Worm (Caenorhabditis elegans): ENCODE measurements around the gene Y38E10A.1.
"Not testable (repeated sequence)": the region's sequence is repeated elsewhere in the genome, so short reads cannot be mapped to it uniquely, and the experiment has no call there.

Gene Y38E10A.1

DNA sequence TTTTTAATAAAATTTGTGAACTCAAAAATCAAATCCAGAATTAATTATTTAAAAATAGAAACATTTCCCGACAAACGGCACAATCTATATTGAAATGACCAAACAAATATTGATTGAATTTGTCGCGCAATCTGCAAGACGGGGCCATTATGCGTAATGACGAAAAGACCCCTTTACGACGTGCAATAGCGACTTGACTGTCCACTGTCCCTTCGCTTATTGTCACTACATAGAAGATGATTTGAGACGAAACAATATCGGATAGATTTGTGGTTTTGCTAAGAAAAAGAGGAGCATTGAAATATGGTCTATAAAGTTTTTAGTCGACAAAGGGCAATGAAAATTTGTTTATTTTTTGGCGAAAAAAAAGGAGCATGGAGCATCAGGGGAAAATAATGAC lies 19.5 kb downstream of the Y38E10A.1 start:
- TF ChIP-seq flt-1 (GFP tag; IDR thresholded peaks at IDR 0.05) (no peak), cog-1 (tag; optimal IDR thresholded peaks at IDR 0.05) (no peak), klf-2 (GFP tag; conservative IDR thresholded peaks at IDR 0.05) (no peak), med-1 (GFP tag; optimal IDR thresholded peaks at IDR 0.05; ENCODE audit: insufficient read depth) (no peak), T22C8.4 (GFP tag; IDR thresholded peaks at IDR 0.05) (no peak), tab-1 (GFP tag; IDR thresholded peaks at IDR 0.05) (no peak), ztf-29 (GFP tag; IDR thresholded peaks at IDR 0.05) (no peak), ztf-23 (GFP tag; IDR thresholded peaks at IDR 0.05) (no peak), ref-1 (GFP tag; conservative IDR thresholded peaks at IDR 0.05) (no peak)

DNA sequence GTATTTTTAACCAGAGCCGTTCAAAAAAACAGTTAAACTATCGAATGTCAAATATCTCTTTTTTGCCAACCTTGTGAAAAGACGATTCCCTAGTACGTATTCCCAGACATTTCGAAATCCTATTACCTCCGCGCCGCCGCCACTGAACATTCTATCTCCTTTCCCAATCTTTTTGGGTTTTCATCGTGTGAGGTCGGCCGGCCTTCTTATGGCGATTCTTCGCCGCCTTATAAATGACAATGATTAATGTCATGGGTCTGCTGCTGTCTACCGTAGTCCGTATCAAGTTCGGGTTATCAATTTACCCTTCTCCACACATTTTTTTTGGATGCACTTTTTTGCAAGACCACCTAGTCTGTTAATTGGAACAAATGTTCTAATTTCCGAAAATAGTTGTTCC lies 20.8 kb downstream of the Y38E10A.1 start:
- TF ChIP-seq ref-1 (GFP tag; conservative IDR thresholded peaks at IDR 0.05) = no peak
- TF ChIP-seq flt-1 (GFP tag; IDR thresholded peaks at IDR 0.05) = no peak
- TF ChIP-seq tab-1 (GFP tag; IDR thresholded peaks at IDR 0.05) = no peak
- TF ChIP-seq ztf-29 (GFP tag; IDR thresholded peaks at IDR 0.05) = no peak
- TF ChIP-seq T22C8.4 (GFP tag; IDR thresholded peaks at IDR 0.05) = no peak
- TF ChIP-seq ztf-23 (GFP tag; IDR thresholded peaks at IDR 0.05) = no peak
- no peak for TF ChIP-seq cog-1 (tag; optimal IDR thresholded peaks at IDR 0.05)
- TF ChIP-seq med-1 (GFP tag; optimal IDR thresholded peaks at IDR 0.05; ENCODE audit: insufficient read depth) = no peak
- TF ChIP-seq klf-2 (GFP tag; conservative IDR thresholded peaks at IDR 0.05) = no peak

DNA sequence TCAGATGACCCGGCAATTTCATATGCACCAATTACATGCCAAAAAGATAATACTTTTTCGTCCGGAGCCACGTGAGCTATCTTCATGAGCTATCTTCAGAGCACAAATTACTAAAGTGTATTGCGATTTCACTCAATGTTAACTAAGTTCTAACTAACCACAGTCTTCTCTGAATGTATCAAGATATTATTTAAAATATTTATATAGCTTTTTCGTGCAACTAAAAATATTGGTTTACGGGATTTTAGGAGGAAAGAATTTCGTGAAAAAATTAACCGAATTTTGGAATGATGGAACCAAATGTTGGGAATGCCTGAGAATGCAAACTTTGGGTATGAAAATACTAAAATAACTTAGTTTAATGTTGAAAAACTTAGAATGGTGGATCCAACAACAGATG lies 22.9 kb downstream of the Y38E10A.1 start, which contains the start of gene F49C5.16:
Gene F49C5.16, plus strand, starts transcription at position 301 of the 400 bp plus-strand sequence.
- TF ChIP-seq tab-1 (GFP tag; IDR thresholded peaks at IDR 0.05) = no peak
- no peak for TF ChIP-seq ref-1 (GFP tag; conservative IDR thresholded peaks at IDR 0.05)
- TF ChIP-seq ztf-23 (GFP tag; IDR thresholded peaks at IDR 0.05) = no peak
- TF ChIP-seq ztf-29 (GFP tag; IDR thresholded peaks at IDR 0.05) = no peak
- no peak for TF ChIP-seq T22C8.4 (GFP tag; IDR thresholded peaks at IDR 0.05)
- TF ChIP-seq flt-1 (GFP tag; IDR thresholded peaks at IDR 0.05) = no peak
- no peak for TF ChIP-seq cog-1 (tag; optimal IDR thresholded peaks at IDR 0.05)

DNA sequence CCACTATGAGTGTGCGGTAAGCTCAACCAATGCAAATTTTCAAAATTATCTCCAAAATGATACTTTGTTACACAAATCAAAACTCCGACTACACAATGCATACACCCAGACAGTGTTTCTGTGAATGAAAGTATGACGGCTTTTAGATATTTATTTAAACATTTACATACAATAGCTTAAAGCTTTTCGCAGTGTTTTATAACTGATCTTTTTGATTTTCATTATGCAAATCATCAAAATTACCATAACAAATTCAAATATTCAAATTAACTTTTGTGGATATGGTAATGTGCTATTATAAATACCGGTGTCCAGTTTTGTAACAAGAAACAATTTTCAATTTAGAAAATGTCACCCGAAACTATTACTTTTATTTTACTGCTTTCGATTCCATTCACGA lies 24.0 kb downstream of the Y38E10A.1 start, which contains the start of the genes F49C5.5 and F49C5.10:
Gene F49C5.5, minus strand, starts transcription at position 101 of the 400 bp plus-strand sequence.
Gene F49C5.10, plus strand, starts transcription at position 344 of the 400 bp plus-strand sequence.
- TF ChIP-seq med-1 (GFP tag; optimal IDR thresholded peaks at IDR 0.05; ENCODE audit: insufficient read depth) (no peak), ref-1 (GFP tag; conservative IDR thresholded peaks at IDR 0.05) (no peak), flt-1 (GFP tag; IDR thresholded peaks at IDR 0.05) (no peak), cog-1 (tag; optimal IDR thresholded peaks at IDR 0.05) (no peak), ztf-23 (GFP tag; IDR thresholded peaks at IDR 0.05) (no peak), ztf-29 (GFP tag; IDR thresholded peaks at IDR 0.05) (no peak), klf-2 (GFP tag; conservative IDR thresholded peaks at IDR 0.05) (no peak), T22C8.4 (GFP tag; IDR thresholded peaks at IDR 0.05) (no peak), tab-1 (GFP tag; IDR thresholded peaks at IDR 0.05) (no peak)

DNA sequence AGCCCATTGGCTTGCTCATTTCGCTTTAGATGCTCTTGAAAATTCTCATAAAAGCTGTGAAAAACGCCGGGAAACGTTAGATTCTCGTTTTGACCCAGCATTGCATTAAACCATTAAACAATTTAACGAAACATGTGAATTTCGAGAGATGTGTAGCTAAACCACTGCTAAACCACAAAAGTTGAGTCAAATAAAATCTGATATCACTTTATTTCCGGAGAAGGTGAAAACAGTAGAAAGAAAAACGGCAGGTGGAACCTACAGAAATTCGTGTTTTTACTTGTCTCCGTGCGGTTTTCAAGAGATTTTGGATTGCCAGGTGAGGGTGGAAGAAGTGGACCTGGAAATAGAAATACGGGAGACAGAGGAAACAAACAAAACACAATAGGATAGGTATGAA lies 25.9 kb downstream of the Y38E10A.1 start, which contains the start of gene F49C5.9:
Gene F49C5.9, minus strand, starts transcription at position 101 of the 400 bp plus-strand sequence.
- TF ChIP-seq klf-2 (GFP tag; conservative IDR thresholded peaks at IDR 0.05) = no peak
- TF ChIP-seq flt-1 (GFP tag; IDR thresholded peaks at IDR 0.05) = no peak
- TF ChIP-seq med-1 (GFP tag; optimal IDR thresholded peaks at IDR 0.05; ENCODE audit: insufficient read depth) = no peak
- TF ChIP-seq cog-1 (tag; optimal IDR thresholded peaks at IDR 0.05) = no peak
- TF ChIP-seq tab-1 (GFP tag; IDR thresholded peaks at IDR 0.05) = no peak
- no peak for TF ChIP-seq ztf-23 (GFP tag; IDR thresholded peaks at IDR 0.05)
- TF ChIP-seq T22C8.4 (GFP tag; IDR thresholded peaks at IDR 0.05) = no peak
- no peak for TF ChIP-seq ref-1 (GFP tag; conservative IDR thresholded peaks at IDR 0.05)
- no peak for TF ChIP-seq ztf-29 (GFP tag; IDR thresholded peaks at IDR 0.05)

DNA sequence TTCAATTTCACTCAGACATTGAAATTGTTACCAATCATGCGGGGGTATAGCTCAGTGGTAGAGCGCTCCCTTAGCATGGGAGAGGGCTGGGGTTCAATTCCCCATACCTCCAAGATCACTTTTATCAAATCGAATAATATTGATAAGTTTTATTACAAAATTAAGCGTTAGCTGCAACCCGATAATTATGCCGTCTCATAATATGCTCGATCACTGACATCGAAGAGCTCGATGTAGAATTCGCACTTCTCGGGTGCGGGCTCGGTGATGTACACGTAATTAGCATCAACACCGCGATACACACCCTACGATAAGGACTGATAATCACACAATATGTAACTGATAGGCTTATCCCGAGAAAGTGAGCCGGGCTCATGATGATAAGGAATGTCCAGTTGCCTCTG lies 27.8 kb downstream of the Y38E10A.1 start:
- no peak for TF ChIP-seq klf-2 (GFP tag; conservative IDR thresholded peaks at IDR 0.05)
- TF ChIP-seq med-1 (GFP tag; optimal IDR thresholded peaks at IDR 0.05; ENCODE audit: insufficient read depth) = no peak
- TF ChIP-seq ztf-23 (GFP tag; IDR thresholded peaks at IDR 0.05) = no peak
- no peak for TF ChIP-seq flt-1 (GFP tag; IDR thresholded peaks at IDR 0.05)
- no peak for TF ChIP-seq cog-1 (tag; optimal IDR thresholded peaks at IDR 0.05)
- no peak for TF ChIP-seq T22C8.4 (GFP tag; IDR thresholded peaks at IDR 0.05)
- no peak for TF ChIP-seq ref-1 (GFP tag; conservative IDR thresholded peaks at IDR 0.05)

DNA sequence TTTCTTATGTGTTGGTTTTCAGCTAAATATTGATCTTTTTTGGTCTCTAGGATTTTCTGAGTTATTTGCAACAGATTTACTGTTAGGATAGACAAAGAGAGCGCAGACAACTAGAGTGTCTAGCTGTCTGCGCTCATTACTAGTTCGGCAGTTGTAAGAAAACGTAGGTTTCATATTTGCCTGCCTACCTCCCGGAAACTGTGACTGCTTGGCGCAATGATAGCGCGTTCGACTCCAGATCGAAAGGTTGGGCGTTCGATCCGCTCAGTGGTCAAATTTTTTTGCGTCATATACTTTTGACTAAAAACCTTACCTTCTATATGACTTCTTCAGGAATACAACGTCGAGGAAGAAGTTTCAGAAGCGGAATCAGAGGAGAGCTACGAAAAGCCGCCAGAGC lies 31.0 kb downstream of the Y38E10A.1 start:
- TF ChIP-seq cog-1 (tag; optimal IDR thresholded peaks at IDR 0.05) (no peak), tab-1 (GFP tag; IDR thresholded peaks at IDR 0.05) (no peak), ztf-29 (GFP tag; IDR thresholded peaks at IDR 0.05) (no peak), ref-1 (GFP tag; conservative IDR thresholded peaks at IDR 0.05) (no peak), flt-1 (GFP tag; IDR thresholded peaks at IDR 0.05) (no peak), klf-2 (GFP tag; conservative IDR thresholded peaks at IDR 0.05) (no peak), T22C8.4 (GFP tag; IDR thresholded peaks at IDR 0.05) (no peak), med-1 (GFP tag; optimal IDR thresholded peaks at IDR 0.05; ENCODE audit: insufficient read depth) (no peak), ztf-23 (GFP tag; IDR thresholded peaks at IDR 0.05) (no peak)

DNA sequence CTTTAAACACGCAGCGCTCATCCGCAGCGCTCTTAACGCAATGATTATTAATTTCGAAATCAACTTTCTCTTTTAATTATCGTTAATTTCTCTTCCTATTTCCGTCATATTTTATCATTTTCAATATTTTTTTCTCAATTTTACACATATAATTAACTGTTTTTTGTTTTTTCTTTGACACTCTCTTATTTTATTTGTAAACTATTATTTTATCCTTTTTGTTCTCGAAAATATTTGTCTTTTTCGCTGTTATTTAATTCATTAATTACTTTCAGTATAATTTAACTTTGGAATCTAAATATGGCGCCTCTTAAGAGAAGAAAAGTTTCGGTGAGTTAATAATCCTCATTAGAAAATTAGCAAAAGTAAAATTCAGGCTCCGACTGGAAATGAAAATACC lies 34.2 kb downstream of the Y38E10A.1 start, which contains the start of gene F49C5.3:
Gene F49C5.3, plus strand, starts transcription at position 301 of the 400 bp plus-strand sequence.
- TF ChIP-seq T22C8.4 (GFP tag; IDR thresholded peaks at IDR 0.05); cog-1 (tag; optimal IDR thresholded peaks at IDR 0.05); tab-1 (GFP tag; IDR thresholded peaks at IDR 0.05): not testable (repeated sequence)

DNA sequence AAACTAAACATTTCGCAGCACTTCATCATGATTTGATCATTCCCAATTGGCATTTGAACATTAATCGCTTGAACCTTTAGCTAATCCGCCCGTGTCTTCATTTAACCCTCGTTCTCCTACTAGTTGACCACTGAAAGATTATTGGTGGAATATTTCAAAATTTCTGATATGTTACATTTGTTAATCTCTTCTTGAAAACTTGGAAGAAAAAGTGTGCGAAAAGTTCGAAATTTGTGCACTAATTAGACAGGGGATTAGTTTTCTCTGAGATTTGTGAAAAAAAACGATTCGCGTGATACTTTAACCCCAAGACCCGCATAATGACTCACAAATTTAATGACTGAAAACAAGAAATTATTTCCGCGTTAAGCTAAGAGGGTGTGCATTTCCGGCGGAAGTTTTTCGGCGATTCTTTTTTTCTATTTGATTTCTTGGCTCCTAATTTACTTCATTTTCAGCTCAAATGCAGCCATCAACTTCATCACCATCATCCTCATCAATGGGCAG lies 35.1 kb downstream of the Y38E10A.1 start, which contains the start of gene nimk-1:
Gene nimk-1, plus strand, starts transcription at position 457 of the 507 bp plus-strand sequence.
- no peak for TF ChIP-seq flt-1 (GFP tag; IDR thresholded peaks at IDR 0.05)
- no peak for TF ChIP-seq cog-1 (tag; optimal IDR thresholded peaks at IDR 0.05)
- no peak for TF ChIP-seq T22C8.4 (GFP tag; IDR thresholded peaks at IDR 0.05)
- no peak for TF ChIP-seq med-1 (GFP tag; optimal IDR thresholded peaks at IDR 0.05; ENCODE audit: insufficient read depth)
- TF ChIP-seq ztf-23 (GFP tag; IDR thresholded peaks at IDR 0.05) = no peak
- TF ChIP-seq klf-2 (GFP tag; conservative IDR thresholded peaks at IDR 0.05) = no peak
- TF ChIP-seq tab-1 (GFP tag; IDR thresholded peaks at IDR 0.05) = no peak
- no peak for TF ChIP-seq ref-1 (GFP tag; conservative IDR thresholded peaks at IDR 0.05)
- no peak for TF ChIP-seq ztf-29 (GFP tag; IDR thresholded peaks at IDR 0.05)

DNA sequence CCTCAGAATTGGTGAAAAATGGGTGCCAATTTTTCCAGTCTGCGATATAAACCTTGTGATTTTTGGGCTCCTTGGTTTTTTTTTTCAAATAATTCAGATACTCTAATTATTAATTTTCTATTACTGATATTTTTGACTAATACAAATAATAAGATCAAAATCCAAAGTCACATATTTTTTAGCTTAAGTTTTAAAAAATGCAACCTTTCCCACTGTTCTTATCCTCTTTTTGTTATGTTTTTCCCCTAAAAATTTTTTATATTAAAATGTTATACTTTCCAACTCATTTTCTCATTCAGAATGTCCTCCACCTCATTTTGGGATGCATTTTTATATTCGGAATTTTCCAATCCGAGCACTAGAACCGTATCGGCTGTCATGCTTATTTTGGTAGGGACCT lies 39.5 kb downstream of the Y38E10A.1 start, which contains the start of gene srx-120:
Gene srx-120, plus strand, starts transcription at position 301 of the 400 bp plus-strand sequence.
- TF ChIP-seq ztf-29 (GFP tag; IDR thresholded peaks at IDR 0.05) (no peak), T22C8.4 (GFP tag; IDR thresholded peaks at IDR 0.05) (no peak), cog-1 (tag; optimal IDR thresholded peaks at IDR 0.05) (no peak), ztf-23 (GFP tag; IDR thresholded peaks at IDR 0.05) (no peak), klf-2 (GFP tag; conservative IDR thresholded peaks at IDR 0.05) (no peak), flt-1 (GFP tag; IDR thresholded peaks at IDR 0.05) (no peak), ref-1 (GFP tag; conservative IDR thresholded peaks at IDR 0.05) (no peak), tab-1 (GFP tag; IDR thresholded peaks at IDR 0.05) (no peak), med-1 (GFP tag; optimal IDR thresholded peaks at IDR 0.05; ENCODE audit: insufficient read depth) (no peak)
